Fruit fly (Drosophila melanogaster) whole organism, prepupa: ENCODE data around the gene CG17191.

Experiments used
- Blimp-1 ChIP-seq: fragments of 200-800 bp; sonication (Bioruptor generic); optimal IDR thresholded peaks from 3 replicates; lab custom pipeline; 2017; ENCODE audit warnings: missing biosample characterization, missing genetic modification characterization, mild to moderate bottlenecking, moderate library complexity, missing genetic modification reagents
- CG10669 ChIP-seq: fragments of 200-800 bp; sonication (Bioruptor generic); optimal IDR thresholded peaks from 3 replicates; lab custom pipeline; 2018; ENCODE audit warnings: missing biosample characterization, mild to moderate bottlenecking, missing genetic modification characterization, moderate library complexity
- CG11294 ChIP-seq: fragments of 200-800 bp; sonication (Bioruptor generic); IDR thresholded peaks from 2 replicates; pipeline ENCODE4 v1.3.6; 2022; ENCODE audit warnings: missing biosample characterization, missing genetic modification characterization
- CG15336 ChIP-seq: fragments of 200-800 bp; sonication (Bioruptor generic); IDR thresholded peaks from 2 replicates; pipeline ENCODE4 v1.3.6; 2022; ENCODE audit warnings: missing biosample characterization, missing genetic modification characterization
- CG1621 ChIP-seq: fragments of 200-800 bp; sonication (Bioruptor generic); optimal IDR thresholded peaks from 3 replicates; lab custom pipeline; 2018; ENCODE audit warnings: missing biosample characterization, mild to moderate bottlenecking, missing genetic modification characterization
- CG3032 ChIP-seq: fragments of 200-800 bp; optimal IDR thresholded peaks from 2 replicates; lab custom pipeline; 2019; ENCODE audit warnings: missing biosample characterization, mild to moderate bottlenecking, missing genetic modification characterization, moderate library complexity
- CG32006 ChIP-seq: fragments of 200-800 bp; sonication (Bioruptor generic); optimal IDR thresholded peaks from 3 replicates; lab custom pipeline; 2017; ENCODE audit warnings: missing biosample characterization, mild to moderate bottlenecking, missing genetic modification characterization
- CG34406 ChIP-seq: fragments of 200-800 bp; sonication (Bioruptor generic); optimal IDR thresholded peaks from 3 replicates; lab custom pipeline; 2016; ENCODE audit warnings: missing biosample characterization, missing genetic modification characterization
- CG3919 ChIP-seq: fragments of 200-800 bp; sonication (Bioruptor generic); optimal IDR thresholded peaks from 3 replicates; lab custom pipeline; 2016; ENCODE audit warnings: missing biosample characterization, missing genetic modification characterization
- CG6163 ChIP-seq: fragments of 200-800 bp; sonication (Bioruptor generic); IDR thresholded peaks from 3 replicates; pipeline ENCODE4 v1.3.6; 2022; ENCODE audit warnings: missing biosample characterization, missing genetic modification characterization
- CG6276 ChIP-seq: fragments of 200-800 bp; sonication (Bioruptor generic); optimal IDR thresholded peaks from 2 replicates; lab custom pipeline; 2017; ENCODE audit warnings: missing biosample characterization, mild to moderate bottlenecking, missing genetic modification characterization
- CG6792 ChIP-seq: fragments of 200-800 bp; sonication (Bioruptor generic); optimal IDR thresholded peaks from 3 replicates; lab custom pipeline; 2016; ENCODE audit warnings: missing biosample characterization, missing genetic modification characterization
- CG6808 ChIP-seq: fragments of 200-800 bp; sonication (Bioruptor generic); optimal IDR thresholded peaks from 3 replicates; lab custom pipeline; 2017; ENCODE audit warnings: missing biosample characterization, missing genetic modification characterization, mild to moderate bottlenecking, moderate library complexity, missing genetic modification reagents
- CG6854 ChIP-seq: fragments of 200-800 bp; sonication (Bioruptor generic); optimal IDR thresholded peaks from 2 replicates; lab custom pipeline; 2017; ENCODE audit warnings: missing biosample characterization, mild to moderate bottlenecking, missing genetic modification characterization
- CG7368 ChIP-seq: fragments of 200-800 bp; sonication (Bioruptor generic); optimal IDR thresholded peaks from 3 replicates; lab custom pipeline; 2016; ENCODE audit warnings: missing biosample characterization, missing genetic modification characterization
- CG8119 ChIP-seq: fragments of 200-800 bp; sonication (Bioruptor generic); IDR thresholded peaks from 3 replicates; pipeline ENCODE4 v1.3.6; 2022; ENCODE audit warnings: missing biosample characterization, missing genetic modification characterization
- CG8632 ChIP-seq: fragments of 200-800 bp; sonication (Bioruptor generic); optimal IDR thresholded peaks from 3 replicates; lab custom pipeline; 2016; ENCODE audit warnings: missing biosample characterization, missing genetic modification characterization
- Eip75B ChIP-seq: fragments of 200-800 bp; sonication (Bioruptor generic); optimal IDR thresholded peaks from 3 replicates; lab custom pipeline; 2016; ENCODE audit warnings: missing biosample characterization, missing genetic modification characterization
- Eip78C ChIP-seq: fragments of 200-800 bp; sonication (Bioruptor generic); peaks from one replicate; lab custom pipeline; 2016; ENCODE audit warnings: missing biosample characterization, missing genetic modification characterization
- Eip93F ChIP-seq: fragments of 200-800 bp; sonication (Bioruptor generic); optimal IDR thresholded peaks from 2 replicates; lab custom pipeline; 2016; ENCODE audit warnings: missing biosample characterization, mild to moderate bottlenecking, missing genetic modification characterization
- Ets21C ChIP-seq: fragments of 200-800 bp; sonication (Bioruptor generic); optimal IDR thresholded peaks from 3 replicates; lab custom pipeline; 2016; ENCODE audit warnings: missing biosample characterization, missing genetic modification characterization
- Gug ChIP-seq: fragments of 200-800 bp; sonication (Bioruptor generic); IDR thresholded peaks from 2 replicates; pipeline ENCODE4 v1.3.6; 2022; ENCODE audit warnings: missing biosample characterization, missing genetic modification characterization
- Hr39 ChIP-seq: fragments of 200-800 bp; sonication (Bioruptor generic); optimal IDR thresholded peaks from 2 replicates; lab custom pipeline; 2016; ENCODE audit warnings: missing biosample characterization, missing genetic modification characterization
- Hr4 ChIP-seq: fragments of 200-800 bp; sonication (Bioruptor generic); optimal IDR thresholded peaks from 3 replicates; lab custom pipeline; 2016; ENCODE audit warnings: missing biosample characterization, missing genetic modification characterization
- Met ChIP-seq: fragments of 200-800 bp; sonication (Bioruptor generic); optimal IDR thresholded peaks from 3 replicates; lab custom pipeline; 2016; ENCODE audit warnings: missing biosample characterization, missing genetic modification characterization
- OdsH ChIP-seq: fragments of 200-800 bp; sonication (Bioruptor generic); optimal IDR thresholded peaks from 3 replicates; lab custom pipeline; 2016; ENCODE audit warnings: missing biosample characterization, missing genetic modification characterization
- Smox ChIP-seq: fragments of 200-800 bp; sonication (Bioruptor generic); optimal IDR thresholded peaks from 3 replicates; lab custom pipeline; 2016; ENCODE audit warnings: missing biosample characterization, missing genetic modification characterization
- Sox102F ChIP-seq: fragments of 200-800 bp; sonication (Bioruptor generic); optimal IDR thresholded peaks from 2 replicates; lab custom pipeline; 2016; ENCODE audit warnings: missing biosample characterization, mild to moderate bottlenecking, missing genetic modification characterization
- achi ChIP-seq: fragments of 200-800 bp; sonication (Bioruptor generic); optimal IDR thresholded peaks from 3 replicates; lab custom pipeline; 2016; ENCODE audit warnings: missing biosample characterization, missing genetic modification characterization
- acj6 ChIP-seq: fragments of 200-800 bp; sonication (Bioruptor generic); optimal IDR thresholded peaks from 3 replicates; lab custom pipeline; 2016; ENCODE audit warnings: missing biosample characterization, missing genetic modification characterization
- dac ChIP-seq: fragments of 200-800 bp; sonication (Bioruptor generic); optimal IDR thresholded peaks from 2 replicates; lab custom pipeline; 2017; ENCODE audit warnings: missing biosample characterization, mild to moderate bottlenecking, missing genetic modification characterization
- dsx ChIP-seq: fragments of 200-800 bp; optimal IDR thresholded peaks from 3 replicates; lab custom pipeline; 2019; ENCODE audit warnings: missing biosample characterization, mild to moderate bottlenecking, missing genetic modification characterization, moderate library complexity; ENCODE audit not compliant: poor library complexity, severe bottlenecking
- fd59A ChIP-seq: fragments of 200-800 bp; sonication (Bioruptor generic); optimal IDR thresholded peaks from 2 replicates; lab custom pipeline; 2017; ENCODE audit warnings: missing biosample characterization, mild to moderate bottlenecking, missing genetic modification characterization, missing genetic modification reagents
- lz ChIP-seq: fragments of 200-800 bp; sonication (Bioruptor generic); optimal IDR thresholded peaks from 3 replicates; lab custom pipeline; 2016; ENCODE audit warnings: missing biosample characterization, missing genetic modification characterization
- net ChIP-seq: fragments of 200-800 bp; sonication (Bioruptor generic); optimal IDR thresholded peaks from 3 replicates; lab custom pipeline; 2016; ENCODE audit warnings: missing biosample characterization, missing genetic modification characterization
- pdm3 ChIP-seq: fragments of 200-800 bp; sonication (Bioruptor generic); optimal IDR thresholded peaks from 3 replicates; lab custom pipeline; 2016; ENCODE audit warnings: missing biosample characterization, missing genetic modification characterization
- svp ChIP-seq: fragments of 200-800 bp; sonication (Bioruptor generic); peaks from one replicate; lab custom pipeline; 2016; ENCODE audit warnings: missing biosample characterization, missing genetic modification characterization
- topi ChIP-seq: fragments of 200-800 bp; sonication (Bioruptor generic); optimal IDR thresholded peaks from 3 replicates; lab custom pipeline; 2016; ENCODE audit warnings: missing biosample characterization, missing genetic modification characterization
- vri ChIP-seq: fragments of 200-800 bp; sonication (Bioruptor generic); optimal IDR thresholded peaks from 3 replicates; lab custom pipeline; 2016; ENCODE audit warnings: missing biosample characterization, mild to moderate bottlenecking, missing genetic modification characterization

The CG17191 gene

DNA sequence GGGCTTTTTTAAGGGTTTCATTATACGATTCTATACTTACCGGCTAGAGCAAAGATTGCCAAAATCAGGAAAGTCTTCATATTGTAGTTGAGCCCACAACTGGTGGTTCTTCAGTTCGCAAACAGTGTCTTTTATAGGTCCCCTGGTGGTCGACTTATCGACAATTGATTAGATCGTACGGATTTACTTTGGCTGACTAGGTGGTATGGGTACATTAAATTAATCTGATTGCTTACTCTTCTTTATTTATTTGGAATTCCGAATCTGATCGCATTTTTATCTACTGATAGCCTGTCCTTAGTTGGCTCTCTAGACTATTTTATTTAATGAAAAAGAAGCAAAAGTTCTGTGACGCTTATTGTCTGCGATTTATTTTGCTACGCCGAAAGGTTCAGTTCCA is 6.5 kb upstream of the CG17191 start, which contains the start of gene CG6271:
Gene CG6271, minus strand, starts transcription at position 101 of the 400 bp plus-strand sequence.
- TF ChIP-seq CG6792 (no peak), svp (no peak), CG7368 (no peak), Eip78C (GFP tag; lab: Kevin White, UChicago) (no peak), vri (GFP tag; lab: Kevin White, UChicago) (no peak), Met (no peak), CG8119 (GFP tag; lab: Robert Waterston, UW) (no peak), lz (no peak), fd59A (GFP tag; lab: Kevin White, UChicago) (no peak), Blimp-1 (GFP tag; lab: Kevin White, UChicago) (no peak), CG34406 (GFP tag; lab: Kevin White, UChicago) (no peak), CG3919 (no peak), CG15336 (GFP tag; lab: Robert Waterston, UW) (no peak), CG6854 (GFP tag; lab: Kevin White, UChicago) (no peak), CG6276 (GFP tag; lab: Kevin White, UChicago) (no peak)

DNA sequence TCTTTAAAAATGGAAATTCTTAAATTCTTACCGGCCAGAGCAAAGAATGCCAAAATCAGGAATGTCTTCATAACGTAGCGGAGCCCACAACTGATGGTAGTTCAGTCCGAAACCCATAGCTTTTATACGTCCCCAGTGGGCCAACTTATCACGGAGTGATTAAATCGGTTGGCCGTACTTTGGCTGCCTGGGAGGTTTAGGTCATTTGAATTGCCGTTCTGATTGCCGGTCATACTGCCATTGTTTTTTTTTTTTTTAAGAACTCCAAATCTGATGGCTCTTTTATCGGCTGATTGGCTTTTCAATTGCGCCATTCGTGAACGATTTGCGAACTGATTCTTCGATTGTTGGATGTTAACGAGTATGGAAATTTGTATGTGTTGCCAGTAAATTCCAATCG is 3.6 kb upstream of the CG17191 start, which contains the start of gene CG6277:
Gene CG6277, minus strand, starts transcription at position 101 of the 400 bp plus-strand sequence.
- TF ChIP-seq vri (GFP tag; lab: Kevin White, UChicago) (peak; percentile 37), dac (GFP tag; lab: Kevin White, UChicago) (no peak)

DNA sequence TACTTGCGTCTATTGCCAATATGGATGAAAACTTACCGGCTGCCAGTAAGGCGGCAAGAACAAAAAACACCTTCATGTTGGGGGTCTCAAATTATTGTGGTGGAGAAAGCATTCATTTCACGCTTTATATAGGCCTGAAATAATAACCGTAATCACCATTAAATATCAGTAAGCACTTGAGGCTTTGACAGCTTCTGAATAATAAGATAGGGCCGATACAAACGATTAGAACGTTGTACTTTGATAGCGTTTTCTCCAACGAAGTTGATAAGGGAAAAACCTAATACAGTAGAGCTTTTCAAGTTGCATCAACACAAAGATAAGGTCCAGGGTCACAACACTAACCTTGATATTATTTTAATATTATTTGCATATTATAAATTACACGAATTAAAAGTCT is 1.7 kb upstream of the CG17191 start, which contains the start of gene CG6283:
Gene CG6283, minus strand, starts transcription at position 101 of the 400 bp plus-strand sequence.
- TF ChIP-seq Ets21C: no peak
- TF ChIP-seq net: no peak
- no peak for TF ChIP-seq Smox (GFP tag; lab: Kevin White, UChicago)
- TF ChIP-seq Hr39 (GFP tag; lab: Kevin White, UChicago): no peak
- no peak for TF ChIP-seq topi (GFP tag; lab: Kevin White, UChicago)

DNA sequence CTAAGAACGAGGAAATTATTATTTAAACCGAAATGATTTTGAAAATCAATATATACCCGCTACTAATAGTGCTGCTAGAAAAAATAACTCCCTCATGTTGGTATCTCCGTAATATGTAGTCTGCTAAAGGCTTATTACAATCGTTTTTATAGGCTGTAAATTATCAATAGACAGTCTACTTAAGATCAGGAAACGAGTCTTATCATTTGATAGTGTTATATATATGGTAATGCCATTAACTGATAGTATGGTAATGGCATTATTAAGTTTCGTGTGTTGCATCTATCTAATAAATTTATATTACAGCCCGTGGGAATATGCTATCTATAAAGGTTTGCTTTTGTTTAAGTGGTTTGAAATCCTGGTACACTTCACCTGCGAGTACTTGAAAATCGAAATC is 1.4 kb downstream of the CG17191 start, which contains the start of gene CG17192:
Gene CG17192, minus strand, starts transcription at position 101 of the 400 bp plus-strand sequence.
- TF ChIP-seq lz: no peak
- TF ChIP-seq Gug: no peak
- TF ChIP-seq Hr4 (GFP tag; lab: Kevin White, UChicago): no peak
- no peak for TF ChIP-seq Sox102F (GFP tag; lab: Kevin White, UChicago)
- no peak for TF ChIP-seq CG34406 (GFP tag; lab: Kevin White, UChicago)
- no peak for TF ChIP-seq CG10669
- no peak for TF ChIP-seq CG6808 (GFP tag; lab: Kevin White, UChicago)
- TF ChIP-seq CG8632 (GFP tag; lab: Kevin White, UChicago): no peak
- TF ChIP-seq Smox (GFP tag; lab: Kevin White, UChicago): no peak
- TF ChIP-seq dsx (GFP tag; lab: Kevin White, UChicago): no peak
- TF ChIP-seq Ets21C: no peak
- TF ChIP-seq CG32006 (GFP tag; lab: Kevin White, UChicago): no peak

DNA sequence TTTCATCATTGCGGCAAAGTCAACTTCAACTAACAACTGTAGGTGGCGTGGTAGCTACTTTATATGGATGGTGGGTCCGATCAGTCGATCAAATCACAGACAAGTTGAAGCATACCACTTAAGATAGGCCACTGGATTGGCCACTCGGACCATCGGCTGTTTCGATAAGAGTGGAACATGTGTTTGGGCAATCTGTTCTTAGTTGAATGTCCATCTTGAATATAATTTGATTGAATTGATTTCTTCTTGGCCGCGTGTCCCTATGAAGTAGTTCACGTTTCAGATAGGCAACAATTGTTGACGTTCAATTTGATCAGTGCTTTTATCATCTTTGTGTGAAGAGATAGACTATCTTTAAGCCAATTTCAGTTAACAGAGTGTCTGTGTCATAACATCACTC is 12.5 kb downstream of the CG17191 start, which contains the start of gene CG6295:
Gene CG6295, minus strand, starts transcription at position 34 of the 400 bp plus-strand sequence.
- TF ChIP-seq CG3032 (tag; lab: Kevin White, UChicago) (no peak), acj6 (GFP tag; lab: Kevin White, UChicago) (no peak), pdm3 (GFP tag; lab: Kevin White, UChicago) (no peak), CG15336 (GFP tag; lab: Robert Waterston, UW) (no peak), Eip93F (no peak), CG6792 (no peak), CG1621 (tag; lab: Kevin White, UChicago) (no peak), OdsH (GFP tag; lab: Kevin White, UChicago) (no peak), CG6163 (GFP tag; lab: Robert Waterston, UW) (no peak), topi (GFP tag; lab: Kevin White, UChicago) (no peak), CG8119 (GFP tag; lab: Robert Waterston, UW) (no peak), CG11294 (GFP tag; lab: Robert Waterston, UW) (no peak), Eip75B (GFP tag; lab: Kevin White, UChicago) (no peak), achi (GFP tag; lab: Kevin White, UChicago) (no peak)
